Worm (Caenorhabditis elegans): ENCODE measurements around the gene C26B9.1.
A peak's percentile ranks its signal among the peaks of the same experiment; 100 is the strongest.

C26B9.1 gene

DNA sequence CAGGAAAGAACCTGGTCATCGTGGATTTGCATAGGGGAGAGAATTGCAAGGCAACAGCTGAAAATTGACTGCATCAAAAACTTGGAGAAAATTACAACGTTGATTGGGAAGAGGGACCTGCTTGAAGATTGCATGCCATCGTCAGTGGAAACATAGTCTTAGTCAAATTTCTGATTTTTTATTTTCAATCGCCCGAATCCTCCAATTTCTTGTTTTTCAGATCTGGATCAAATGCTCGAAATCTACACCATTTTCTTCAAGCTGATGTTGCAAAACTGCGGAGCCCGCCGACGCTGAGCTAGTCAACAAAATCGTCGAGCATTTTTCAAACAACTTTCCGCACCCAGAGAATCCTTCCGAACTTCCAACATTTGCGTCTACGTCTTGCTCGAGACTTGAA, 29.2 kb downstream of the C26B9.1 start:
- no peak for TF ChIP-seq nhr-12 (tag; optimal IDR thresholded peaks at IDR 0.05)
- TF ChIP-seq nhr-90 (tag; optimal IDR thresholded peaks at IDR 0.05; ENCODE audit: poor library complexity): no peak
- TF ChIP-seq tbx-2 (tag; optimal IDR thresholded peaks at IDR 0.05): no peak

DNA sequence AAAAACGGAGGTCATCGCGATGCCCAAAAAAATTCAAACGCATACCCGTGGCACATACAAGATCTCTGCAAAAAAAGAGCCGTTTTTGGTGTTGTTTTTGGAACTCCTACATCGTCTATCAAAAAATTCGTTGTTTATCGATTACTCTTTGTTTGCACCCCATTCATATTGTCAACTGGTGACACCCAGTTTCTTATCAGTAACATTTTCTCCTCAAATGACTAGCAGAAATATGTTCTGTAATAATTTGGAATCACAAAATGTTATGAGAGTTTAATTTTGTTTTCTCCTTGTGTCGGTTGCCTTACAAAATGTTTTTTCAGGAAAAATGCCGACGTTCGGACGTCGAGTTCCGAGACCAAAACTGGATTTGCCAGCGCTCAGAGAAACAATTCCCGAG, 30.4 kb downstream of the C26B9.1 start, which contains the start of gene sek-4:
sek-4 (plus strand) TSS at position 318 of the 400 bp plus-strand sequence.
- TF ChIP-seq vab-15 (tag; optimal IDR thresholded peaks at IDR 0.05) (no peak), elt-2 (tag; optimal IDR thresholded peaks at IDR 0.05) (peak; percentile 42), lin-13 (GFP tag; optimal IDR thresholded peaks at IDR 0.05) (no peak)

DNA sequence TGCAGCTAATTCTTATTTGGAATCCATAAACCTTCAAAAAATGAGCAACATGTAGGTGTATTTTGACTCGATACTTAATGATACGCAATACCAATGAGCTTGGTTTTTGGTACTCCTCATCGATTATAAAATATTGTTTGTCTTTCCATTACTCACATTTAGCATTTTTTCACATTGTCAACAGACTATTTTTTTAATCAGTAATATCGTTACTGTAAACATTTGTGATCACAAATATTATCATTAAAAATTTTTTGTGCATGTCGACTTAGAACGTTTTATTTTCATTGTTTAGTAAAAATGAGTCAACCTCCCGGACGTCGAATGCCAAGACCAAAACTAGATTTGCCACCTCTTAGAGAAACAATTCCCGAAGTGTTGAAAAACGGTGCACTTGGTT, 32.9 kb downstream of the C26B9.1 start, which contains the start of gene sek-5:
sek-5 (plus strand) TSS at position 301 of the 400 bp plus-strand sequence.
- TF ChIP-seq ceh-82 (tag; optimal IDR thresholded peaks at IDR 0.05) (no peak), isw-1 (GFP tag; IDR thresholded peaks at IDR 0.05) (no peak), nhr-20 (tag; optimal IDR thresholded peaks at IDR 0.05) (no peak), unc-62 (GFP tag; optimal IDR thresholded peaks at IDR 0.05) (no peak), pax-3 (tag; optimal IDR thresholded peaks at IDR 0.05) (no peak), lsy-2 (tag; optimal IDR thresholded peaks at IDR 0.05) (no peak), alr-1 (tag; optimal IDR thresholded peaks at IDR 0.05; ENCODE audit: borderline replicate concordance) (no peak), pag-3 (tag; optimal IDR thresholded peaks at IDR 0.05; ENCODE audit: borderline replicate concordance, insufficient read depth) (no peak), hlh-4 (tag; optimal IDR thresholded peaks at IDR 0.05) (no peak), ceh-88 (GFP tag; IDR thresholded peaks at IDR 0.05) (no peak), ztf-11 (tag; optimal IDR thresholded peaks at IDR 0.05) (no peak), swsn-7 (tag; optimal IDR thresholded peaks at IDR 0.05) (no peak), C34B4.2 (tag; optimal IDR thresholded peaks at IDR 0.05) (no peak), tbx-2 (tag; optimal IDR thresholded peaks at IDR 0.05) (no peak), mab-9 (GFP tag; IDR thresholded peaks at IDR 0.05) (no peak), xbp-1 (tag; optimal IDR thresholded peaks at IDR 0.05) (no peak)

DNA sequence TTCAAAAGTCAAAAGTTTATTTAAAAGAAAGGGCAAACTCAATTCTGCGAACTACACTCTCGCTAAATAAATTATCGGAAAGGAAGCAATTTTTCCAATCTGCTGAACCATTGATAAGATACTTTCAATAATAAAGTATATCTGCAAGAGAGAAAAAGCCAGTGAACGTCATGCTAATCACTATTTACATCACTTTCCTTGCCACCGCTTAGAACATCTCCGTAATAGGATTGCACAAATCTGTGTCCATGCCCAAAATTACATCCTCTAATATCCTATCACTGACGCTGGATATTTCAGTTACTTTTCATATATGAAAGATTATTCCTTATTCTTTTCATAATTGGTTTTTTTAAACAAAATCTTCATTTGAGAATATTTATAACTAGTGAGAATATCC, 38.4 kb downstream of the C26B9.1 start:
- TF ChIP-seq dsc-1 (tag; optimal IDR thresholded peaks at IDR 0.05) (peak; percentile 84), unc-30 (tag; optimal IDR thresholded peaks at IDR 0.05) (no peak)

DNA sequence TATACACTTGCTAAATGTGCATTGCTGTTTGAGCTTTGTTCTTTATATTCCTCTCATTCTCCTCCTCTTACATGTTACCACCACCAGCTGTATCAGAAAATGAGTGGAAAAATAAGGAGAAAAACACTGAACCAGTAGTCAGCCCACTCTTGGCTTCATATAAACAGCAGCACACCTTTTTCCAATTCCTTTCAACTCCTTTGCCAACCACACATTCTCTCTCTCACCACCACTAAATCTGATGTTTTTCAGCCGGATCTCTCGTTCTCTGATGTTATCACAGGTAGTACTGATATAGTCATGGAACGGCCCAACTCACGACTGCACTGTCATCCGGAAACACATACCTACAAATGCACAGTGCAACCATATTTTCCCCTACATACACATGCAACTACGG, 42.2 kb downstream of the C26B9.1 start, which contains the start of gene kcnl-3:
kcnl-3 (plus strand) TSS at position 301 of the 400 bp plus-strand sequence.
- TF ChIP-seq sox-4 (tag; optimal IDR thresholded peaks at IDR 0.05) (no peak), nhr-20 (tag; optimal IDR thresholded peaks at IDR 0.05) (no peak), pag-3 (tag; optimal IDR thresholded peaks at IDR 0.05; ENCODE audit: borderline replicate concordance, insufficient read depth) (no peak), grh-1 (GFP tag; IDR thresholded peaks at IDR 0.05) (no peak), fkh-8 (tag; optimal IDR thresholded peaks at IDR 0.05) (no peak), aha-1 (tag; optimal IDR thresholded peaks at IDR 0.05) (no peak), C04F5.9 (tag; optimal IDR thresholded peaks at IDR 0.05) (no peak), ama-1 (optimal IDR thresholded peaks at IDR 0.05) (no peak), lin-14 (GFP tag; optimal IDR thresholded peaks at IDR 0.05) (no peak), ces-1 (GFP tag; optimal IDR thresholded peaks at IDR 0.05) (no peak), unc-86 (tag; optimal IDR thresholded peaks at IDR 0.05) (no peak), efl-3 (GFP tag; optimal IDR thresholded peaks at IDR 0.05) (no peak), nhr-84 (tag; optimal IDR thresholded peaks at IDR 0.05) (no peak), alr-1 (tag; optimal IDR thresholded peaks at IDR 0.05; ENCODE audit: borderline replicate concordance) (no peak), isw-1 (GFP tag; IDR thresholded peaks at IDR 0.05) (no peak), efl-1 (optimal IDR thresholded peaks at IDR 0.05) (no peak), efl-1 (GFP tag; optimal IDR thresholded peaks at IDR 0.05 in 1 of 2) (no peak), mdl-1 (tag; optimal IDR thresholded peaks at IDR 0.05) (no peak), nhr-76 (tag; optimal IDR thresholded peaks at IDR 0.05) (no peak), ztf-4 (tag; optimal IDR thresholded peaks at IDR 0.05) (no peak)
